Fruit fly (Drosophila melanogaster): Measurements from ENCODE around the gene Faf2.
A peak's percentile ranks its signal among the peaks of the same experiment; 100 is the strongest.

Faf2 gene

dm6 chr2L:18705617-18706046 is 2.9 kb downstream of the Faf2 start, which contains the start of gene Jwa (continued):
- peak; percentile 94 for TF ChIP-seq esg (GFP tag; conservative IDR thresholded peaks at IDR 0.05)
- TF ChIP-seq Doc3 (GFP tag; IDR thresholded peaks at IDR 0.05; ENCODE audit: partially characterized antibody), result peak; percentile 100
- peak; percentile 84 for TF ChIP-seq CG1647 (GFP tag; optimal IDR thresholded peaks at IDR 0.05)
- peak; percentile 67 for TF ChIP-seq pb (GFP tag; optimal IDR thresholded peaks at IDR 0.05)
- peak; percentile 91 for TF ChIP-seq Side (GFP tag; optimal IDR thresholded peaks at IDR 0.05)
- TF ChIP-seq inv (GFP tag; IDR thresholded peaks at IDR 0.05; ENCODE audit: partially characterized antibody), result peak; percentile 100
- peak; percentile 15 for TF ChIP-seq CG6765 (GFP tag; optimal IDR thresholded peaks at IDR 0.05)
- TF ChIP-seq ems (GFP tag; optimal IDR thresholded peaks at IDR 0.05), result peak; percentile 93
- TF ChIP-seq CG10431 (GFP tag; optimal IDR thresholded peaks at IDR 0.05), result peak; percentile 52
- TF ChIP-seq crc (GFP tag; optimal IDR thresholded peaks at IDR 0.05), result peak; percentile 79
- TF ChIP-seq CG32532 (GFP tag; IDR thresholded peaks at IDR 0.05), result peak; percentile 92
- TF ChIP-seq Trl (optimal IDR thresholded peaks at IDR 0.05), result no peak
- peak; percentile 89 for TF ChIP-seq Trl (GFP tag; optimal IDR thresholded peaks at IDR 0.05)
- peak; percentile 86 for TF ChIP-seq HmgD (GFP tag; optimal IDR thresholded peaks at IDR 0.05)
- TF ChIP-seq Meics (GFP tag; optimal IDR thresholded peaks at IDR 0.05), result peak; percentile 80
- TF ChIP-seq C15 (GFP tag; IDR thresholded peaks at IDR 0.05), result peak; percentile 87
- peak; percentile 89 for TF ChIP-seq E2f2 (GFP tag; IDR thresholded peaks at IDR 0.05)
- TF ChIP-seq Stat92E (GFP tag; optimal IDR thresholded peaks at IDR 0.05), result peak in 1 of 3 experiments; percentile 60
- peak; percentile 82 for TF ChIP-seq E2f1 (GFP tag; IDR thresholded peaks at IDR 0.05)
- TF ChIP-seq zen2 (GFP tag; IDR thresholded peaks at IDR 0.05; ENCODE audit: partially characterized antibody), result peak; percentile 98; the same call in 2 of the 3 replicates
- no peak for TF ChIP-seq CG31365 (tag; optimal IDR thresholded peaks at IDR 0.05)
- peak; percentile 83 for TF ChIP-seq CG17612 (GFP tag; IDR thresholded peaks at IDR 0.05)
- TF ChIP-seq CTCF (GFP tag; optimal IDR thresholded peaks at IDR 0.05), result no peak
- peak; percentile 95 for TF ChIP-seq Dbx (GFP tag; IDR thresholded peaks at IDR 0.05)
- peak; percentile 98 for TF ChIP-seq Hsf (GFP tag; optimal IDR thresholded peaks at IDR 0.05)
- TF ChIP-seq zf30C (GFP tag; optimal IDR thresholded peaks at IDR 0.05), result no peak
- TF ChIP-seq ato (GFP tag; IDR thresholded peaks at IDR 0.05; ENCODE audit: partially characterized antibody), result peak; percentile 85
- peak; percentile 92 for TF ChIP-seq H2.0 (GFP tag; IDR thresholded peaks at IDR 0.05)
- peak; percentile 86 for TF ChIP-seq sens-2 (GFP tag; IDR thresholded peaks at IDR 0.05)
- TF ChIP-seq Lpt (GFP tag; optimal IDR thresholded peaks at IDR 0.05), result no peak
- TF ChIP-seq nerfin-2 (GFP tag; IDR thresholded peaks at IDR 0.05; ENCODE audit: partially characterized antibody), result peak; percentile 95
- TF ChIP-seq oc (tag; optimal IDR thresholded peaks at IDR 0.05), result no peak
- peak; percentile 94 for TF ChIP-seq Abd-B (GFP tag; optimal IDR thresholded peaks at IDR 0.05)
- TF ChIP-seq Gug (GFP tag; IDR thresholded peaks at IDR 0.05), result peak; percentile 94
- peak; percentile 37 for TF ChIP-seq CG6654 (GFP tag; optimal IDR thresholded peaks at IDR 0.05)
- peak; percentile 79 for TF ChIP-seq CG11398 (GFP tag; optimal IDR thresholded peaks at IDR 0.05)
- TF ChIP-seq chif (GFP tag; optimal IDR thresholded peaks at IDR 0.05), result peak; percentile 94
- TF ChIP-seq CG17568 (GFP tag; optimal IDR thresholded peaks at IDR 0.05), result peak; percentile 91
- peak; percentile 12 for TF ChIP-seq gfzf (GFP tag; optimal IDR thresholded peaks at IDR 0.05)
- peak; percentile 88 for TF ChIP-seq ham (GFP tag; IDR thresholded peaks at IDR 0.05)
- TF ChIP-seq bbx (GFP tag; IDR thresholded peaks at IDR 0.05; ENCODE audit: partially characterized antibody), result peak; percentile 97
- TF ChIP-seq CG17802 (tag; optimal IDR thresholded peaks at IDR 0.05), result peak; percentile 47
- peak; percentile 99 for TF ChIP-seq hb (GFP tag; IDR thresholded peaks at IDR 0.05; ENCODE audit: partially characterized antibody)
- peak; percentile 78 for TF ChIP-seq CG3163 (GFP tag; optimal IDR thresholded peaks at IDR 0.05)
- peak; percentile 64 for TF ChIP-seq CG16779 (GFP tag; IDR thresholded peaks at IDR 0.05)
- TF ChIP-seq chn (GFP tag; optimal IDR thresholded peaks at IDR 0.05), result peak; percentile 95
- no peak for TF ChIP-seq CkIIα-i1 (GFP tag; IDR thresholded peaks at IDR 0.05)
- TF ChIP-seq her (GFP tag; optimal IDR thresholded peaks at IDR 0.05), result peak; percentile 61
- TF ChIP-seq amos (GFP tag; IDR thresholded peaks at IDR 0.05; ENCODE audit: partially characterized antibody), result peak; percentile 97
- peak; percentile 99 for TF ChIP-seq CG16813 (GFP tag; IDR thresholded peaks at IDR 0.05; ENCODE audit: partially characterized antibody)
- TF ChIP-seq CG4424 (GFP tag; optimal IDR thresholded peaks at IDR 0.05), result peak; percentile 84
